Fruit fly (Drosophila melanogaster) whole organism: ENCODE measurements around the gene dnc.

ENCODE experiments used
- CG8478 ChIP-seq: fragments of >200 bp; optimal IDR thresholded peaks from 2 replicates; lab custom pipeline; 2018; ENCODE audit warnings: inconsistent platforms
- Dll ChIP-seq: fragments of >200 bp; optimal IDR thresholded peaks from 2 replicates; lab custom pipeline; 2017
- EcR ChIP-seq, 2 experiments: fragments of >200 bp; optimal IDR thresholded peaks; 2 replicates each; lab custom pipeline; 2017; ENCODE audit warnings: missing biosample characterization in 2 of 2, missing genetic modification characterization in 2 of 2, missing genetic modification reagents in 2 of 2
- pan ChIP-seq: fragments of >200 bp; optimal IDR thresholded peaks from 2 replicates; lab custom pipeline; 2017
- psq ChIP-seq: fragments of >200 bp; optimal IDR thresholded peaks from 2 replicates; lab custom pipeline; 2017
- usp ChIP-seq: fragments of >200 bp; optimal IDR thresholded peaks from 2 replicates; lab custom pipeline; 2017; ENCODE audit warnings: missing biosample characterization, missing genetic modification characterization, mixed read lengths

Gene dnc

DNA sequence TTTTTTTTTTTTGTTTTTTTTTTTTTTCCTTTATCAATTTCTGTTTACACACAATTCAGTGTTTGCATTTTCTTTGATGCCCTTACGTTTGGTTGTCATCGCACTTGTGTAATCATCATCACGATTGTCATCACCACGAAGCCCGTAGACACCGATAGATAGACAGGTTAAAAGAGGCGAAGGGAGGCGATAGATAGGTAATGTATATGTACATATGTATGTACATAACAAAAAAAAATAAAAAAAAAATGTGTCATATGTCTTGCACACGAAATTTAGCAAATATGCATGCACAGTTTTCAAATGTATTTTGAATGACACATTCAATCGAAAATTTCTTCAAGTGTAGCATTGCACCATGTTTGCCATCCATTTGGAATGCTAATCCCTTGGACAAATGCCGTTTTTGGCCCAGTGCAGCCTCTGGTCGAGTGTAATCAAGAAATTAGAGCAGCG, 181.5 kb downstream of the dnc start:
- no peak for TF ChIP-seq pan (lab: Kevin White, UChicago)
- TF ChIP-seq psq (lab: Kevin White, UChicago), result no peak
- no peak for TF ChIP-seq usp
- no peak for TF ChIP-seq CG8478
- TF ChIP-seq EcR (GFP tag; optimal IDR thresholded peaks at IDR 0.05; lab: Kevin White, UChicago), result no peak
- TF ChIP-seq Dll (lab: Kevin White, UChicago), result no peak

dm6 chrX:3358875-3359274, 182.6 kb downstream of the dnc start:
- no peak for TF ChIP-seq Dll (lab: Kevin White, UChicago)
- no peak for TF ChIP-seq EcR (GFP tag; optimal IDR thresholded peaks at IDR 0.05; lab: Kevin White, UChicago)
- TF ChIP-seq usp, result no peak
- no peak for TF ChIP-seq CG8478
- no peak for TF ChIP-seq pan (lab: Kevin White, UChicago)
- no peak for TF ChIP-seq psq (lab: Kevin White, UChicago)

- TF ChIP-seq Dll (lab: Kevin White, UChicago) (no peak), EcR (GFP tag; optimal IDR thresholded peaks at IDR 0.05; lab: Kevin White, UChicago) (no peak), psq (lab: Kevin White, UChicago) (no peak), CG8478 (no peak), usp (no peak)
Measured at dm6 chrX:3360437-3361075, 184.3 kb downstream of the dnc start.

- no peak for TF ChIP-seq usp
- no peak for TF ChIP-seq EcR (GFP tag; optimal IDR thresholded peaks at IDR 0.05; lab: Kevin White, UChicago)
- no peak for TF ChIP-seq CG8478
- no peak for TF ChIP-seq Dll (lab: Kevin White, UChicago)
- TF ChIP-seq pan (lab: Kevin White, UChicago), result no peak
- no peak for TF ChIP-seq psq (lab: Kevin White, UChicago)
Measured at dm6 chrX:3361675-3362074, 185.4 kb downstream of the dnc start.

DNA sequence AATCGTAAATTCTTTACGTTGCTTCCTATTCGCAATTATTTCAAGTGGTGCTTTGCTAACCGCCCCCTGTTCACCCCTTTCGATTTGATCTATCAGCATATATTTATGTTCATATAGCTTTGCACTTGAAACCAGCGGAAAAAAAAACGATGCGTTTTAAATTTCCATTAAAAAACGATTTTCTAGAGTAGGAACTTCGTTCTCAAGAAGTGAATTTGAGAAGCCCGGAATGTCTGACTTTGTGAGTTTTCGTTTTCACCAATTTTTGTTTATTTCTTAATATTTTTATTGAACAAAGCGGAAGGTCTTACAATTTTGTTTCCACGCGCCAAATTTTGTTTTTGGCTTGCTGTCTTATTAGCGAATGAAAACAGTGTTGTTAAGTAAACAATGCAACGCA, 186.2 kb downstream of the dnc start:
- TF ChIP-seq pan (lab: Kevin White, UChicago) (no peak), psq (lab: Kevin White, UChicago) (no peak), usp (no peak), Dll (lab: Kevin White, UChicago) (no peak), EcR (GFP tag; optimal IDR thresholded peaks at IDR 0.05; lab: Kevin White, UChicago) (no peak), CG8478 (no peak)

dm6 chrX:3363676-3364075, 187.4 kb downstream of the dnc start:
- no peak for TF ChIP-seq pan (lab: Kevin White, UChicago)
- no peak for TF ChIP-seq CG8478
- no peak for TF ChIP-seq usp
- no peak for TF ChIP-seq psq (lab: Kevin White, UChicago)
- TF ChIP-seq Dll (lab: Kevin White, UChicago), result no peak
- no peak for TF ChIP-seq EcR (GFP tag; optimal IDR thresholded peaks at IDR 0.05; lab: Kevin White, UChicago)

- no peak for TF ChIP-seq psq (lab: Kevin White, UChicago)
- TF ChIP-seq CG8478, result no peak
- TF ChIP-seq Dll (lab: Kevin White, UChicago), result no peak
- TF ChIP-seq pan (lab: Kevin White, UChicago), result no peak
- TF ChIP-seq usp, result no peak
- no peak for TF ChIP-seq EcR (GFP tag; optimal IDR thresholded peaks at IDR 0.05; lab: Kevin White, UChicago)
Measured at dm6 chrX:3365586-3365985, 189.3 kb downstream of the dnc start.

dm6 chrX:3366884-3367669, 190.8 kb downstream of the dnc start:
- TF ChIP-seq Dll (lab: Kevin White, UChicago) (no peak), psq (lab: Kevin White, UChicago) (no peak), CG8478 (no peak), pan (lab: Kevin White, UChicago) (no peak), usp (no peak), EcR (GFP tag; optimal IDR thresholded peaks at IDR 0.05; lab: Kevin White, UChicago) (no peak)

DNA sequence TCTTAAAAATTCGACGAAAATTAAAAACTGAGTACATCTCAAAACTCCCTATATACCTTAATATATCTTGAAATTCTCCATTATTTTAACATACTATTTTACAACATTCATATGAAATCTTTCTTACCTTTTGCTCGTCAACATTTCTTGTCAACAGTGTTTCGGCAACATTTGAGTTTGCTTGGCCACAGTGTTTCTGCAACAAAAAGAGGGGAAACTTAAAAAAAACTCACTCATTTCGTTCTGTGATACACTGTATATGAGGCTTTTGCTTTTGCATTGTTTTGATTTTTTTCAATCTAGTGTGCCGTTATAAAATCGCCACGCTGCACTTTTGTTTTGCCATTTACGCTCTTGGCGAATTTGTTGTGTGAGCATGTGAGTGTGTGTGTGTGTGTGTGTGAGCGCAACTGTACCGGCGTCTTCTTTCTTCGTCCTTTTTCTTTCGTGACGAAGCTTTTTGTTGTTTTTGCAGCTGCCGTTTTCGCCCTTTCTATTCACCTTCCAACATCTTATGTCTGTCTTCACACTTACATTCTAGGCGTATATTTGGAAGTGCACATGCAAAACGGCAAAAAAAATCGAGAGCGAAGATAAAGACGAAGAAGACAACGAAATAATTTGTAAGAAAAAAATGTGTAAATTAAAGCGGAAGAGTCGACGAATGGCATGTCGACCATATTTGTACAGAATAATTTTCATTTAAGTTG, 193.2 kb downstream of the dnc start:
- TF ChIP-seq EcR (GFP tag; optimal IDR thresholded peaks at IDR 0.05; lab: Kevin White, UChicago), result no peak
- no peak for TF ChIP-seq Dll (lab: Kevin White, UChicago)
- no peak for TF ChIP-seq psq (lab: Kevin White, UChicago)
- TF ChIP-seq usp, result no peak
- TF ChIP-seq pan (lab: Kevin White, UChicago), result no peak
- TF ChIP-seq CG8478, result no peak

DNA sequence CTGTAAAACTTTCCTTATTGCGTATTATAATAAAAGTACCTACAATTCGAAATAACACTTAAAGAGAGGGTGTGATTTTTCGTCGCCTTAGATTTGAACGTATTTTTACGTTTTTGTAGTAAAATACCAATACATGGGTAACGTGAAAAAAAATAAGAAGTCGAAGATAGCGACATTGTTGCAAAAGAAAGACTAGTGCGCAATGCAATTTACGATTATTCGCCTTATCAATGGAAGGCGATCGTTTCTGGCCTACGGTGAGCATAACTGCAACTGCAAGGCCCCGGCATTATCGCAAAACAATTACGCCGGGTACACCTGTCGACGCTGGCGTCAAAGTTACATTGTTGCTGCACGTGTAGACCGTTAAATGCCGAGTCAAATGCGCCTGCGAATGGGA, 194.2 kb downstream of the dnc start:
- TF ChIP-seq EcR (GFP tag; optimal IDR thresholded peaks at IDR 0.05; lab: Kevin White, UChicago), result no peak
- no peak for TF ChIP-seq Dll (lab: Kevin White, UChicago)
- TF ChIP-seq psq (lab: Kevin White, UChicago), result no peak
- no peak for TF ChIP-seq pan (lab: Kevin White, UChicago)
- TF ChIP-seq usp, result no peak
- TF ChIP-seq CG8478, result no peak

- TF ChIP-seq pan (lab: Kevin White, UChicago) (peak; percentile 63), Dll (lab: Kevin White, UChicago) (no peak)
Measured at dm6 chrX:3371267-3371824, 195.1 kb downstream of the dnc start.
